Fruit fly (Drosophila melanogaster) S2 (cell line): ENCODE results near the gene CenG1A.
A peak's percentile ranks its signal among the peaks of the same experiment; 100 is the strongest.

Experiments
- CG8478 ChIP-seq: fragments of >200 bp; optimal IDR thresholded peaks from 2 replicates; lab custom pipeline; 2018
- CTCF ChIP-seq, 2 experiments: fragments of >200 bp; optimal IDR thresholded peaks; 2 replicates each; lab custom pipeline; 2018

dm6 chr2L:13892826-13893225 lies 57.5 kb downstream of the CenG1A start:
- TF ChIP-seq CG8478 (lab: Kevin White, UChicago) (no peak), CTCF (optimal IDR thresholded peaks at IDR 0.05; lab: Kevin White, UChicago) (peak; percentile 11 to 28)
